Fruit fly (Drosophila melanogaster): ENCODE data around the gene frc.

frc gene

dm6 chr3L:17425132-17425713, 7.8 kb downstream of the frc start, which contains the start of the genes Sec3 and COX7B (continued):
- TF ChIP-seq row (GFP tag; IDR thresholded peaks at IDR 0.05) = peak; percentile 93
- TF ChIP-seq tna (GFP tag; IDR thresholded peaks at IDR 0.05; ENCODE audit: partially characterized antibody) = peak; percentile 75
- TF ChIP-seq ttk (GFP tag; IDR thresholded peaks at IDR 0.05) = no peak
- TF ChIP-seq HLH4C (GFP tag; IDR thresholded peaks at IDR 0.05; ENCODE audit: partially characterized antibody) = peak; percentile 84
- peak; percentile 62 for TF ChIP-seq CG9727 (GFP tag; optimal IDR thresholded peaks at IDR 0.05)
- TF ChIP-seq al (GFP tag; IDR thresholded peaks at IDR 0.05) = peak; percentile 41; the same call in 1 of the 2 replicates
- TF ChIP-seq sug (tag; optimal IDR thresholded peaks at IDR 0.05) = peak; percentile 82
- peak; percentile 66 for TF ChIP-seq Hr3 (GFP tag; optimal IDR thresholded peaks at IDR 0.05)
- TF ChIP-seq HLH3B (GFP tag; IDR thresholded peaks at IDR 0.05) = peak; percentile 45; the same call in 1 of the 2 replicates
- TF ChIP-seq gsb-n (tag; optimal IDR thresholded peaks at IDR 0.05) = peak; percentile 50
- peak; percentile 87 for TF ChIP-seq Opbp (GFP tag; IDR thresholded peaks at IDR 0.05; ENCODE audit: partially characterized antibody)
- TF ChIP-seq CG15514 (GFP tag; optimal IDR thresholded peaks at IDR 0.05) = peak; percentile 70
- TF ChIP-seq CG2678 (tag; optimal IDR thresholded peaks at IDR 0.05) = peak; percentile 74
- TF ChIP-seq CG4617 (GFP tag; optimal IDR thresholded peaks at IDR 0.05; ENCODE audit: borderline replicate concordance) = peak; percentile 89
- no peak for TF ChIP-seq kah (GFP tag; optimal IDR thresholded peaks at IDR 0.05)
- TF ChIP-seq H15 (GFP tag; IDR thresholded peaks at IDR 0.05) = no peak
- no peak for TF ChIP-seq sens-2 (GFP tag; IDR thresholded peaks at IDR 0.05)
- TF ChIP-seq fd3F (GFP tag; optimal IDR thresholded peaks at IDR 0.05) = peak; percentile 50
- no peak for TF ChIP-seq Nf-YA (GFP tag; IDR thresholded peaks at IDR 0.05)
- TF ChIP-seq pho (GFP tag; optimal IDR thresholded peaks at IDR 0.05) = peak; percentile 55
- peak; percentile 20 for TF ChIP-seq CG17912 (GFP tag; optimal IDR thresholded peaks at IDR 0.05)
- TF ChIP-seq CG6813 (GFP tag; optimal IDR thresholded peaks at IDR 0.05) = no peak
- peak; percentile 82 for TF ChIP-seq gfzf (GFP tag; optimal IDR thresholded peaks at IDR 0.05)
- peak; percentile 58 for TF ChIP-seq pum (GFP tag; optimal IDR thresholded peaks at IDR 0.05)
- TF ChIP-seq phol (tag; optimal IDR thresholded peaks at IDR 0.05) = peak; percentile 78
- peak; percentile 65 for TF ChIP-seq CG13894 (tag; optimal IDR thresholded peaks at IDR 0.05)
- TF ChIP-seq CG11504 (tag; optimal IDR thresholded peaks at IDR 0.05) = no peak
- peak; percentile 4 for TF ChIP-seq CG30431 (GFP tag; optimal IDR thresholded peaks at IDR 0.05)
- TF ChIP-seq zfh2 (GFP tag; optimal IDR thresholded peaks at IDR 0.05) = peak; percentile 59
- TF ChIP-seq gro (GFP tag; optimal IDR thresholded peaks at IDR 0.05) = peak; percentile 26
- peak; percentile 79 for TF ChIP-seq CG17829 (tag; optimal IDR thresholded peaks at IDR 0.05)
- peak; percentile 16; the same call in 1 of the 2 replicates for TF ChIP-seq ara (GFP tag; IDR thresholded peaks at IDR 0.05)
- TF ChIP-seq tio (GFP tag; optimal IDR thresholded peaks at IDR 0.05) = peak; percentile 18
- TF ChIP-seq klu (GFP tag; IDR thresholded peaks at IDR 0.05) = peak; percentile 17; the same call in 1 of the 2 replicates
- peak; percentile 23 for TF ChIP-seq corto (GFP tag; optimal IDR thresholded peaks at IDR 0.05)
- TF ChIP-seq CG8359 (GFP tag; optimal IDR thresholded peaks at IDR 0.05; ENCODE audit: borderline replicate concordance) = no peak
- TF ChIP-seq CG11696 (GFP tag; IDR thresholded peaks at IDR 0.05) = no peak
- TF ChIP-seq crol (GFP tag; IDR thresholded peaks at IDR 0.05) = no peak
- no peak for TF ChIP-seq wor (GFP tag; IDR thresholded peaks at IDR 0.05)
- no peak for TF ChIP-seq B-H1 (GFP tag; IDR thresholded peaks at IDR 0.05)
- peak; percentile 92 for TF ChIP-seq CG2129 (GFP tag; IDR thresholded peaks at IDR 0.05; ENCODE audit: partially characterized antibody)
- peak; percentile 66 for TF ChIP-seq PHDP (tag; optimal IDR thresholded peaks at IDR 0.05)
- TF ChIP-seq D (optimal IDR thresholded peaks at IDR 0.05) = no peak
- TF ChIP-seq D (GFP tag; optimal IDR thresholded peaks at IDR 0.05) = peak; percentile 30
- TF ChIP-seq HmgZ (tag; optimal IDR thresholded peaks at IDR 0.05) = peak; percentile 83
- TF ChIP-seq CG12942 (GFP tag; optimal IDR thresholded peaks at IDR 0.05) = peak; percentile 32
- peak; percentile 45 for TF ChIP-seq bcd (GFP tag; optimal IDR thresholded peaks at IDR 0.05)
- no peak for TF ChIP-seq yki (optimal IDR thresholded peaks at IDR 0.05)
- peak; percentile 8 for TF ChIP-seq CG12219 (GFP tag; optimal IDR thresholded peaks at IDR 0.05)
- TF ChIP-seq CG11085 (GFP tag; IDR thresholded peaks at IDR 0.05) = no peak
